Worm (Caenorhabditis elegans) whole organism, early embryonic: ENCODE measurements around the gene B0310.2.

Experiments
- B0310.2 ChIP-seq: sonication (generic microtip); optimal IDR thresholded peaks from 2 replicates; lab custom pipeline; 2016; ENCODE audit warnings: mild to moderate bottlenecking, missing genetic modification characterization, missing compliant biosample characterization
- F13C5.2 ChIP-seq: sonication (generic microtip); optimal IDR thresholded peaks from 2 replicates; lab custom pipeline; 2017; ENCODE audit warnings: mild to moderate bottlenecking, missing genetic modification characterization, inconsistent platforms, missing compliant biosample characterization
- ama-1 ChIP-seq: fragments of 150-350 bp; optimal IDR thresholded peaks from 2 replicates; lab custom pipeline; 2014
- ceh-13 ChIP-seq: fragments of 200-800 bp; sonication (Bioruptor generic); optimal IDR thresholded peaks from 2 replicates; lab custom pipeline; 2018; ENCODE audit warnings: mild to moderate bottlenecking, missing genetic modification characterization, missing compliant biosample characterization
- ceh-36 ChIP-seq: sonication (generic microtip); optimal IDR thresholded peaks from 2 replicates; lab custom pipeline; 2016; ENCODE audit warnings: missing genetic modification characterization, inconsistent platforms, missing compliant biosample characterization
- ets-7 ChIP-seq: sonication (generic microtip); optimal IDR thresholded peaks from 2 replicates; lab custom pipeline; 2016; ENCODE audit warnings: missing genotype, missing genetic modification characterization, missing compliant biosample characterization
- flt-1 ChIP-seq: fragments of 200-800 bp; sonication (Bioruptor generic); IDR thresholded peaks from 2 replicates; pipeline ENCODE4 v1.3.6; 2022; ENCODE audit warnings: missing genetic modification characterization, missing compliant biosample characterization
- hmbx-1 ChIP-seq: sonication (generic microtip); optimal IDR thresholded peaks from 2 replicates; lab custom pipeline; 2016; ENCODE audit warnings: mild to moderate bottlenecking, missing genetic modification characterization, missing compliant biosample characterization
- hmg-4 ChIP-seq: fragments of 200-800 bp; sonication (Bioruptor generic); optimal IDR thresholded peaks from 2 replicates; lab custom pipeline; 2018; ENCODE audit warnings: mild to moderate bottlenecking, missing genetic modification characterization, missing compliant biosample characterization
- hnd-1 ChIP-seq: sonication (generic microtip); optimal IDR thresholded peaks from 2 replicates; lab custom pipeline; 2016; ENCODE audit warnings: missing genetic modification characterization, missing compliant biosample characterization
- pes-1 ChIP-seq: fragments of 200-800 bp; sonication (Bioruptor generic); IDR thresholded peaks from 2 replicates; pipeline ENCODE4 v1.3.6; 2022; ENCODE audit warnings: missing genetic modification reagents, missing genetic modification characterization, missing compliant biosample characterization
- tbx-11 ChIP-seq: fragments of 200-800 bp; sonication (Bioruptor generic); IDR thresholded peaks from 2 replicates; pipeline ENCODE4 v1.3.6; 2022; ENCODE audit warnings: missing genetic modification characterization, missing compliant biosample characterization
- tbx-37 ChIP-seq: fragments of 200-800 bp; sonication (Bioruptor generic); conservative IDR thresholded peaks from 2 replicates; pipeline ENCODE4 v1.3.6; 2022; ENCODE audit warnings: missing genetic modification reagents, missing genetic modification characterization, missing compliant biosample characterization
- tra-4 ChIP-seq: sonication (generic microtip); optimal IDR thresholded peaks from 2 replicates; lab custom pipeline; 2017; ENCODE audit warnings: missing genetic modification characterization, missing compliant biosample characterization

- no peak for TF ChIP-seq ama-1
- no peak for TF ChIP-seq pes-1 (GFP tag; lab: Robert Waterston, UW)
- TF ChIP-seq B0310.2, result no peak
- TF ChIP-seq hmbx-1 (tag; lab: Kevin White, UChicago), result no peak
- no peak for TF ChIP-seq ceh-13 (GFP tag; lab: Kevin White, UChicago)
- TF ChIP-seq tra-4, result no peak
- no peak for TF ChIP-seq tbx-11 (GFP tag; lab: Robert Waterston, UW)
- no peak for TF ChIP-seq tbx-37 (GFP tag; lab: Robert Waterston, UW)
- TF ChIP-seq F13C5.2 (tag; lab: Kevin White, UChicago), result no peak
- no peak for TF ChIP-seq ceh-36 (tag; lab: Kevin White, UChicago)
- no peak for TF ChIP-seq flt-1 (GFP tag; lab: Robert Waterston, UW)
- no peak for TF ChIP-seq hmg-4 (GFP tag; lab: Kevin White, UChicago)
- TF ChIP-seq ets-7, result no peak
- no peak for TF ChIP-seq hnd-1
Measured at ce11 chrX:527663-528062, 20.9 kb upstream of the B0310.2 start.
